Worm (Caenorhabditis elegans) whole organism, L1 larva: Measurements from ENCODE around the gene timp-1.

Experiments used
- F16B12.6 ChIP-seq: fragments of 150-350 bp; optimal IDR thresholded peaks from 2 replicates; lab custom pipeline; 2014; ENCODE audit warnings: missing biosample characterization, missing genetic modification characterization
- alr-1 ChIP-seq: fragments of 200-800 bp; sonication (Bioruptor generic); optimal IDR thresholded peaks from 2 replicates; lab custom pipeline; 2018; ENCODE audit warnings: borderline replicate concordance, mild to moderate bottlenecking, missing genetic modification characterization, missing compliant biosample characterization
- ama-1 ChIP-seq: fragments of 150-350 bp; optimal IDR thresholded peaks from 2 replicates; lab custom pipeline; 2014
- blmp-1 ChIP-seq: fragments of 150-350 bp; optimal IDR thresholded peaks from 2 replicates; lab custom pipeline; 2014; ENCODE audit warnings: missing biosample characterization, missing genetic modification characterization
- ceh-82 ChIP-seq, 3 experiments: fragments of 150-350 bp in 1 of 3; sonication (generic microtip) in 2 of 3; optimal IDR thresholded peaks; 2 replicates each; lab custom pipeline; 2014 to 2017; ENCODE audit warnings: missing biosample characterization in 3 of 3, missing genetic modification characterization in 3 of 3
- ceh-90 ChIP-seq: sonication (generic microtip); optimal IDR thresholded peaks from 2 replicates; lab custom pipeline; 2016; ENCODE audit warnings: missing genetic modification characterization, missing compliant biosample characterization
- dsc-1 ChIP-seq: sonication (generic microtip); optimal IDR thresholded peaks from 2 replicates; lab custom pipeline; 2016; ENCODE audit warnings: mild to moderate bottlenecking, missing genetic modification characterization, missing compliant biosample characterization
- efl-1 ChIP-seq, 4 experiments: fragments of 150-350 bp; optimal IDR thresholded peaks in 3 of 4; peaks in 1 of 4; 1 replicate in 1 of 4; 2 replicates in 3 of 4; lab custom pipeline; 2014; ENCODE audit warnings: missing biosample characterization in 2 of 4, missing genetic modification characterization in 2 of 4, missing genetic modification reagents in 2 of 4
- elt-2 ChIP-seq: sonication (generic microtip); optimal IDR thresholded peaks from 2 replicates; lab custom pipeline; 2016; ENCODE audit warnings: missing genetic modification characterization, mild to moderate bottlenecking, inconsistent platforms, missing compliant biosample characterization, missing genetic modification reagents
- elt-3 ChIP-seq, 6 experiments: fragments of 150-350 bp in 1 of 6; sonication (generic microtip); optimal IDR thresholded peaks; 2 replicates each; lab custom pipeline; 2017 to 2018; ENCODE audit warnings: missing biosample characterization in 6 of 6, missing genetic modification characterization in 6 of 6, inconsistent platforms in 1 of 6
- fkh-4 ChIP-seq: sonication (generic microtip); optimal IDR thresholded peaks from 2 replicates; lab custom pipeline; 2016; ENCODE audit warnings: missing compliant biosample characterization, missing genetic modification characterization, borderline replicate concordance
- hlh-4 ChIP-seq: sonication (generic microtip); optimal IDR thresholded peaks from 2 replicates; lab custom pipeline; 2016; ENCODE audit warnings: mild to moderate bottlenecking, missing genetic modification characterization, missing compliant biosample characterization
- hpl-2 ChIP-seq: fragments of 150-350 bp; optimal IDR thresholded peaks from 2 replicates; lab custom pipeline; 2014; ENCODE audit warnings: missing biosample characterization, missing genetic modification reagents, missing genetic modification characterization
- irx-1 ChIP-seq: sonication (generic microtip); optimal IDR thresholded peaks from 2 replicates; lab custom pipeline; 2016; ENCODE audit warnings: missing genetic modification characterization, missing compliant biosample characterization
- jun-1 ChIP-seq: fragments of 150-350 bp; optimal IDR thresholded peaks from 2 replicates; lab custom pipeline; 2014; ENCODE audit warnings: missing biosample characterization, missing genetic modification reagents, missing genetic modification characterization
- lin-14 ChIP-seq: fragments of 200-800 bp; sonication (Bioruptor generic); optimal IDR thresholded peaks from 2 replicates; lab custom pipeline; 2018; ENCODE audit warnings: mild to moderate bottlenecking, missing genetic modification characterization, moderate library complexity, missing compliant biosample characterization
- lin-15B ChIP-seq: fragments of 150-350 bp; sonication (generic microtip); optimal IDR thresholded peaks from 3 replicates; lab custom pipeline; 2014; ENCODE audit warnings: missing biosample characterization, missing genetic modification characterization
- mab-9 ChIP-seq: fragments of 200-800 bp; sonication (Bioruptor generic); IDR thresholded peaks from 2 replicates; pipeline ENCODE4 v1.3.6; 2022; ENCODE audit warnings: missing genetic modification reagents, missing genetic modification characterization, missing compliant biosample characterization
- nhr-20 ChIP-seq: sonication (generic microtip); optimal IDR thresholded peaks from 2 replicates; lab custom pipeline; 2016; ENCODE audit warnings: mild to moderate bottlenecking, missing genetic modification characterization, missing compliant biosample characterization
- nhr-76 ChIP-seq: sonication (generic microtip); optimal IDR thresholded peaks from 2 replicates; lab custom pipeline; 2017; ENCODE audit warnings: missing biosample characterization, missing genetic modification characterization
- nhr-85 ChIP-seq: sonication (generic microtip); peaks from one replicate; lab custom pipeline; 2016; ENCODE audit warnings: missing genetic modification characterization, inconsistent platforms, missing compliant biosample characterization
- nhr-90 ChIP-seq: sonication (generic microtip); optimal IDR thresholded peaks from 2 replicates; lab custom pipeline; 2016; ENCODE audit warnings: mild to moderate bottlenecking, missing genetic modification characterization, missing compliant biosample characterization; ENCODE audit not compliant: poor library complexity
- pax-3 ChIP-seq: fragments of 200-800 bp; sonication (Bioruptor generic); optimal IDR thresholded peaks from 2 replicates; lab custom pipeline; 2018; ENCODE audit warnings: mild to moderate bottlenecking, missing genetic modification characterization, moderate library complexity, missing compliant biosample characterization
- pqm-1 ChIP-seq: sonication (generic microtip); optimal IDR thresholded peaks from 3 replicates; lab custom pipeline; 2017; ENCODE audit warnings: missing biosample characterization, missing genetic modification characterization
- snpc-4 ChIP-seq: fragments of 150-350 bp; optimal IDR thresholded peaks from 2 replicates; lab custom pipeline; 2014; ENCODE audit warnings: missing biosample characterization, missing genetic modification characterization
- snu-23 ChIP-seq: sonication (generic microtip); optimal IDR thresholded peaks from 2 replicates; lab custom pipeline; 2016; ENCODE audit warnings: missing genetic modification characterization, missing compliant biosample characterization
- unc-130 ChIP-seq: fragments of 150-350 bp; optimal IDR thresholded peaks from 2 replicates; lab custom pipeline; 2017; ENCODE audit warnings: missing biosample characterization, missing genetic modification characterization, inconsistent platforms
- unc-98 ChIP-seq: fragments of 200-800 bp; sonication (Bioruptor generic); IDR thresholded peaks from 2 replicates; pipeline ENCODE4 v1.3.6; 2022; ENCODE audit warnings: missing genetic modification characterization, missing compliant biosample characterization
- vab-15 ChIP-seq: sonication (generic microtip); optimal IDR thresholded peaks from 2 replicates; lab custom pipeline; 2017; ENCODE audit warnings: missing genotype, mild to moderate bottlenecking, missing genetic modification characterization, missing compliant biosample characterization
- zag-1 ChIP-seq: fragments of 150-350 bp; optimal IDR thresholded peaks from 2 replicates; lab custom pipeline; 2014; ENCODE audit warnings: missing biosample characterization, missing genetic modification characterization
- zip-4 ChIP-seq: fragments of 200-800 bp; sonication (Bioruptor generic); optimal IDR thresholded peaks from 2 replicates; lab custom pipeline; 2018; ENCODE audit warnings: mild to moderate bottlenecking, missing genetic modification characterization, moderate library complexity, missing compliant biosample characterization

timp-1 gene

ce11 chrV:8206931-8207330 is at the start of gene timp-1:
Gene timp-1 (plus strand): TSS chrV:8207235.
- TF ChIP-seq irx-1 (tag; lab: Kevin White, UChicago) (no peak), blmp-1 (tag; lab: Kevin White, UChicago) (peak; percentile 93), elt-3 (tag; optimal IDR thresholded peaks at IDR 0.05; lab: Kevin White, UChicago) (peak in 1 of 6 experiments; percentile 47)

DNA sequence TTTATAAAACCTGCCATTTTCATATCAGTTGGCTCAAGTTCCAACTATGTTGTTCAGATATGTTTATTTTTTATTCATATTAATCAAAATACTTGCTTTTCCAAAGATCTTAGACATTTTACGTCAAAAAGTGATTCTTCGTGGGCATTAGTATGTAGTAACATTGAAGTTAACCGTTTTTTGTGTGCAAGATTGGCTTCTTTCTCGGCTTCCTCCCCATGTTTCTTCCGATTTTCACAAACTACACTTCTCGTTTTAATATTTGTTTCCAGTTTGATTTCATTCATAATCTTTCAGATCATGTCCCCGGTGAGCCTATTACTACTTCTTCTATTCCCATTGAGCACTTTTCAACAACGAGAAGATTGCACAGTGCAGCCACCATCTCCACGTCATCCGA is 49.6 kb upstream of the timp-1 start, which contains the start of gene sul-2:
TSS of gene sul-2 (plus strand) at position 301 of the 400 bp plus-strand sequence.
- TF ChIP-seq efl-1 (optimal IDR thresholded peaks at IDR 0.05; lab: Kevin White, UChicago) (no peak), efl-1 (GFP tag; optimal IDR thresholded peaks at IDR 0.05 in 1 of 2; lab: Kevin White, UChicago) (no peak), ceh-82 (tag; optimal IDR thresholded peaks at IDR 0.05; lab: Kevin White, UChicago) (no peak), fkh-4 (tag; lab: Kevin White, UChicago) (no peak), snu-23 (no peak), snpc-4 (tag; lab: Kevin White, UChicago) (no peak), mab-9 (no peak), lin-15B (tag; lab: Kevin White, UChicago) (no peak), nhr-90 (no peak), hpl-2 (GFP tag; lab: Kevin White, UChicago) (no peak), unc-98 (GFP tag; lab: Robert Waterston, UW) (no peak), elt-2 (tag; lab: Kevin White, UChicago) (no peak), elt-3 (tag; optimal IDR thresholded peaks at IDR 0.05; lab: Kevin White, UChicago) (no peak), nhr-20 (tag; lab: Kevin White, UChicago) (no peak), vab-15 (tag; lab: Kevin White, UChicago) (no peak), hlh-4 (tag; lab: Kevin White, UChicago) (no peak), blmp-1 (tag; lab: Kevin White, UChicago) (no peak), pax-3 (tag; lab: Kevin White, UChicago) (no peak), dsc-1 (tag; lab: Kevin White, UChicago) (no peak), zip-4 (GFP tag; lab: Kevin White, UChicago) (no peak), jun-1 (tag; lab: Kevin White, UChicago) (no peak)
- TF ChIP-seq, all 84 proteins: peak for 0

DNA sequence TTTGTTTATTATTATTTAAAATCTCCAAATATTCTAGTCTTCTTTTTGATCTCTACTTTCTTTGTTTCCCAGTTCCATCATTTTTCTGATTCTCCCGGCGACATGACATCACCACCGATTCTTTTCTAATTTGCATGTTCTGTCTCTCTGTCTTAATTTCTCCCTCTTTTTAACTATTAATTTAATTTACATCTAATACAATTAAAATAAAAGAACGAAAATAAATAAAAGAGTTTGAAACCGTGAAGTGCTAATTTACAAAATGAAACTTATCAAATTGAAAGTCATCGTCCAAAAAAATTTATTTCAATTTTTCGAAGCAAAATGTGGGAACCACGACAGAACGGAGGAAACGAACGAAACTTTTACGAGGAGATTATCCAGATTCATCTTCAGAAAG is 47.4 kb upstream of the timp-1 start, which contains the start of gene F20D6.6:
TSS of gene F20D6.6 (plus strand) at position 301 of the 400 bp plus-strand sequence.
- TF ChIP-seq alr-1 (tag; lab: Kevin White, UChicago), result no peak
- TF ChIP-seq pqm-1 (tag; lab: Kevin White, UChicago), result no peak
- no peak for TF ChIP-seq unc-130 (tag; lab: Kevin White, UChicago)
- no peak for TF ChIP-seq snu-23
- no peak for TF ChIP-seq zag-1 (tag; lab: Kevin White, UChicago)
- TF ChIP-seq F16B12.6 (tag; lab: Kevin White, UChicago), result no peak
- TF ChIP-seq nhr-76 (tag; lab: Kevin White, UChicago), result no peak

- peak; percentile 54 for TF ChIP-seq elt-2 (tag; lab: Kevin White, UChicago)
- TF ChIP-seq lin-14 (GFP tag; lab: Kevin White, UChicago), result no peak
- TF ChIP-seq, all 84 proteins: peak for 1
Observed at ce11 chrV:8161699-8162098, 45.3 kb upstream of the timp-1 start, which contains the start of gene F20D6.5. Gene F20D6.5 (plus strand): TSS chrV:8161957.

DNA sequence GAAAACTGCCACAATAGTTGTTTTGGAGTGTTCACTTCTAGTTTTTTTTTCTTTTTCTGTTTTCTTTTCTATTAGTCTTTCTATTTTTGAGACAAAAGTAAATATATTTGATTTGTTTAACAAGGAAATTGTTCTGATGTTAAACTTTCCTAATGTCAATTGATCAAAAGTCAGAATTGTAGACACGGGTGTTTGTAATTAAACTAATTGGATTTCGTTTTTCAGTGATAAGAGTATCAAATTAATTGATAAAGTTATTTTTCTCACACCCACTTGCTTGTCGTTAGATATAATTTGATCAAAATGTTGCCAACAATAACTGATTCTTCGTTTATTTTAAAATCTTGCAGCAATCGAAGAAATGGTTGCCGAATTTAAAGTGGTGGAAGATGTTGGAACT is 43.8 kb upstream of the timp-1 start:
- TF ChIP-seq nhr-85 (tag; lab: Kevin White, UChicago) (peak; percentile 20), fkh-4 (tag; lab: Kevin White, UChicago) (no peak), hpl-2 (GFP tag; lab: Kevin White, UChicago) (no peak), ama-1 (lab: Kevin White, UChicago) (no peak), pqm-1 (tag; lab: Kevin White, UChicago) (no peak), elt-3 (tag; optimal IDR thresholded peaks at IDR 0.05; lab: Kevin White, UChicago) (no peak), ceh-90 (tag; lab: Kevin White, UChicago) (no peak), efl-1 (optimal IDR thresholded peaks at IDR 0.05; lab: Kevin White, UChicago) (no peak), efl-1 (GFP tag; optimal IDR thresholded peaks at IDR 0.05 in 1 of 2; lab: Kevin White, UChicago) (peak in 1 of 2 experiments; percentile 62), snu-23 (no peak), jun-1 (tag; lab: Kevin White, UChicago) (no peak), dsc-1 (tag; lab: Kevin White, UChicago) (no peak)
